Worm (Caenorhabditis elegans) whole organism, L1 larva: ENCODE measurements around the gene sshk-1.

Experiments
- C16A3.4 ChIP-seq: fragments of 150-350 bp; optimal IDR thresholded peaks from 2 replicates; lab custom pipeline; 2014; ENCODE audit warnings: missing biosample characterization, missing genetic modification characterization
- C34B4.2 ChIP-seq: sonication (generic microtip); optimal IDR thresholded peaks from 2 replicates; lab custom pipeline; 2017; ENCODE audit warnings: mild to moderate bottlenecking, missing genetic modification characterization, missing compliant biosample characterization
- aha-1 ChIP-seq: fragments of 150-350 bp; optimal IDR thresholded peaks from 2 replicates; lab custom pipeline; 2014; ENCODE audit warnings: missing biosample characterization, missing genetic modification characterization
- ama-1 ChIP-seq: fragments of 150-350 bp; optimal IDR thresholded peaks from 2 replicates; lab custom pipeline; 2014
- blmp-1 ChIP-seq: fragments of 150-350 bp; optimal IDR thresholded peaks from 2 replicates; lab custom pipeline; 2014; ENCODE audit warnings: missing biosample characterization, missing genetic modification characterization
- ceh-63 ChIP-seq: fragments of 200-800 bp; sonication (Bioruptor generic); optimal IDR thresholded peaks from 2 replicates; lab custom pipeline; 2018; ENCODE audit warnings: mild to moderate bottlenecking, missing genetic modification characterization, missing compliant biosample characterization
- ceh-8 ChIP-seq: fragments of 200-800 bp; sonication (Bioruptor generic); optimal IDR thresholded peaks from 2 replicates; lab custom pipeline; 2018; ENCODE audit warnings: mild to moderate bottlenecking, missing genetic modification characterization, moderate library complexity, missing compliant biosample characterization
- ceh-88 ChIP-seq: fragments of 200-800 bp; sonication (Bioruptor generic); IDR thresholded peaks from 2 replicates; pipeline ENCODE4 v1.3.6; 2022; ENCODE audit warnings: missing genetic modification characterization, missing compliant biosample characterization
- dpl-1 ChIP-seq, 3 experiments: fragments of 150-350 bp in 2 of 3; sonication (generic microtip) in 1 of 3; optimal IDR thresholded peaks; 2 replicates each; lab custom pipeline; 2014 to 2017; ENCODE audit warnings: missing biosample characterization in 3 of 3, missing genetic modification characterization in 3 of 3, missing genetic modification reagents in 3 of 3
- dsc-1 ChIP-seq: sonication (generic microtip); optimal IDR thresholded peaks from 2 replicates; lab custom pipeline; 2016; ENCODE audit warnings: mild to moderate bottlenecking, missing genetic modification characterization, missing compliant biosample characterization
- efl-1 ChIP-seq, 4 experiments: fragments of 150-350 bp; optimal IDR thresholded peaks in 3 of 4; peaks in 1 of 4; 1 replicate in 1 of 4; 2 replicates in 3 of 4; lab custom pipeline; 2014; ENCODE audit warnings: missing biosample characterization in 2 of 4, missing genetic modification characterization in 2 of 4, missing genetic modification reagents in 2 of 4
- efl-3 ChIP-seq: fragments of 200-800 bp; sonication (Bioruptor generic); optimal IDR thresholded peaks from 2 replicates; lab custom pipeline; 2018; ENCODE audit warnings: mild to moderate bottlenecking, missing genetic modification characterization, missing compliant biosample characterization
- egl-13 ChIP-seq: sonication (generic microtip); optimal IDR thresholded peaks from 2 replicates; lab custom pipeline; 2016; ENCODE audit warnings: missing genotype, missing genetic modification reagents, missing genetic modification characterization, missing compliant biosample characterization
- egl-27 ChIP-seq, 2 experiments: fragments of 150-350 bp in 1 of 2; sonication (generic microtip); optimal IDR thresholded peaks; 3 replicates each; lab custom pipeline; 2017 to 2018; ENCODE audit warnings: missing biosample characterization in 2 of 2, missing genetic modification characterization in 2 of 2, missing genetic modification reagents in 2 of 2
- ets-5 ChIP-seq: fragments of 200-800 bp; sonication (Bioruptor generic); IDR thresholded peaks from 2 replicates; pipeline ENCODE4 v1.3.6; 2022; ENCODE audit warnings: missing genetic modification characterization, missing compliant biosample characterization
- fkh-10 ChIP-seq: sonication (generic microtip); optimal IDR thresholded peaks from 2 replicates; lab custom pipeline; 2017; ENCODE audit warnings: missing biosample characterization, missing genetic modification reagents, missing genetic modification characterization
- fkh-4 ChIP-seq: sonication (generic microtip); optimal IDR thresholded peaks from 2 replicates; lab custom pipeline; 2016; ENCODE audit warnings: missing compliant biosample characterization, missing genetic modification characterization, borderline replicate concordance
- fkh-8 ChIP-seq: sonication (generic microtip); optimal IDR thresholded peaks from 2 replicates; lab custom pipeline; 2016; ENCODE audit warnings: mild to moderate bottlenecking, missing genetic modification characterization, missing compliant biosample characterization
- grh-1 ChIP-seq: fragments of 200-800 bp; sonication (Bioruptor generic); IDR thresholded peaks from 2 replicates; pipeline ENCODE4 v1.3.6; 2022; ENCODE audit warnings: missing genetic modification reagents, missing genetic modification characterization, missing compliant biosample characterization
- irx-1 ChIP-seq: sonication (generic microtip); optimal IDR thresholded peaks from 2 replicates; lab custom pipeline; 2016; ENCODE audit warnings: missing genetic modification characterization, missing compliant biosample characterization
- isw-1 ChIP-seq: fragments of 200-800 bp; sonication (Bioruptor generic); IDR thresholded peaks from 2 replicates; pipeline ENCODE4 v1.3.6; 2022; ENCODE audit warnings: missing genetic modification characterization, missing compliant biosample characterization
- jun-1 ChIP-seq: fragments of 150-350 bp; optimal IDR thresholded peaks from 2 replicates; lab custom pipeline; 2014; ENCODE audit warnings: missing biosample characterization, missing genetic modification reagents, missing genetic modification characterization
- lin-13 ChIP-seq: fragments of 150-350 bp; optimal IDR thresholded peaks from 2 replicates; lab custom pipeline; 2014; ENCODE audit warnings: missing biosample characterization, missing genetic modification reagents, missing genetic modification characterization
- lin-14 ChIP-seq: fragments of 200-800 bp; sonication (Bioruptor generic); optimal IDR thresholded peaks from 2 replicates; lab custom pipeline; 2018; ENCODE audit warnings: mild to moderate bottlenecking, missing genetic modification characterization, moderate library complexity, missing compliant biosample characterization
- lin-35 ChIP-seq, 2 experiments: fragments of 150-350 bp; optimal IDR thresholded peaks; 2 replicates each; lab custom pipeline; 2014; ENCODE audit warnings: missing biosample characterization in 2 of 2, missing genetic modification characterization in 2 of 2, missing genetic modification reagents in 2 of 2
- lin-39 ChIP-seq: fragments of 150-350 bp; optimal IDR thresholded peaks from 2 replicates; lab custom pipeline; 2014; ENCODE audit warnings: missing biosample characterization, missing genetic modification reagents, missing genetic modification characterization
- lsy-2 ChIP-seq, 2 experiments: fragments of 150-350 bp; optimal IDR thresholded peaks; 2 replicates each; lab custom pipeline; 2014; ENCODE audit warnings: missing biosample characterization in 2 of 2, missing genetic modification characterization in 2 of 2
- mdl-1 ChIP-seq, 2 experiments: fragments of 150-350 bp; optimal IDR thresholded peaks; 2 replicates each; lab custom pipeline; 2014 to 2017; ENCODE audit warnings: missing biosample characterization in 2 of 2, missing genetic modification characterization in 2 of 2, inconsistent platforms in 1 of 2
- mep-1 ChIP-seq: fragments of 150-350 bp; optimal IDR thresholded peaks from 2 replicates; lab custom pipeline; 2014; ENCODE audit warnings: missing biosample characterization, missing genetic modification characterization
- nhr-11 ChIP-seq: fragments of 150-350 bp; optimal IDR thresholded peaks from 2 replicates; lab custom pipeline; 2014; ENCODE audit warnings: missing biosample characterization, missing genetic modification characterization
- nhr-19 ChIP-seq: fragments of 200-800 bp; sonication (Bioruptor generic); conservative IDR thresholded peaks from 2 replicates; pipeline ENCODE4 v1.3.6; 2022; ENCODE audit warnings: missing genetic modification characterization, missing compliant biosample characterization
- nhr-47 ChIP-seq: sonication (generic microtip); optimal IDR thresholded peaks from 2 replicates; lab custom pipeline; 2016; ENCODE audit warnings: mild to moderate bottlenecking, missing genetic modification characterization, moderate library complexity, missing compliant biosample characterization
- nhr-71 ChIP-seq: sonication (generic microtip); optimal IDR thresholded peaks from 2 replicates; lab custom pipeline; 2016; ENCODE audit warnings: mild to moderate bottlenecking, missing genetic modification characterization, moderate library complexity, missing compliant biosample characterization
- nhr-77 ChIP-seq: fragments of 150-350 bp; optimal IDR thresholded peaks from 2 replicates; lab custom pipeline; 2014; ENCODE audit warnings: missing biosample characterization, missing genetic modification characterization
- nhr-85 ChIP-seq: sonication (generic microtip); peaks from one replicate; lab custom pipeline; 2016; ENCODE audit warnings: missing genetic modification characterization, inconsistent platforms, missing compliant biosample characterization
- pax-3 ChIP-seq: fragments of 200-800 bp; sonication (Bioruptor generic); optimal IDR thresholded peaks from 2 replicates; lab custom pipeline; 2018; ENCODE audit warnings: mild to moderate bottlenecking, missing genetic modification characterization, moderate library complexity, missing compliant biosample characterization
- pqm-1 ChIP-seq: sonication (generic microtip); optimal IDR thresholded peaks from 3 replicates; lab custom pipeline; 2017; ENCODE audit warnings: missing biosample characterization, missing genetic modification characterization
- snpc-4 ChIP-seq: fragments of 150-350 bp; optimal IDR thresholded peaks from 2 replicates; lab custom pipeline; 2014; ENCODE audit warnings: missing biosample characterization, missing genetic modification characterization
- sox-4 ChIP-seq: sonication (generic microtip); optimal IDR thresholded peaks from 2 replicates; lab custom pipeline; 2016; ENCODE audit warnings: missing genetic modification characterization, missing compliant biosample characterization
- swsn-7 ChIP-seq: sonication (generic microtip); optimal IDR thresholded peaks from 2 replicates; lab custom pipeline; 2016; ENCODE audit warnings: missing genetic modification characterization, missing compliant biosample characterization
- tbx-2 ChIP-seq: sonication (generic microtip); optimal IDR thresholded peaks from 2 replicates; lab custom pipeline; 2016; ENCODE audit warnings: missing genetic modification characterization, missing compliant biosample characterization
- tlp-1 ChIP-seq: fragments of 150-350 bp; optimal IDR thresholded peaks from 2 replicates; lab custom pipeline; 2014; ENCODE audit warnings: missing biosample characterization, missing genetic modification characterization
- unc-30 ChIP-seq: sonication (generic microtip); optimal IDR thresholded peaks from 2 replicates; lab custom pipeline; 2017; ENCODE audit warnings: missing biosample characterization, missing genetic modification characterization
- unc-62 ChIP-seq: fragments of 150-350 bp; optimal IDR thresholded peaks from 2 replicates; lab custom pipeline; 2014; ENCODE audit warnings: missing biosample characterization, missing genetic modification reagents, missing genetic modification characterization
- unc-98 ChIP-seq: fragments of 200-800 bp; sonication (Bioruptor generic); IDR thresholded peaks from 2 replicates; pipeline ENCODE4 v1.3.6; 2022; ENCODE audit warnings: missing genetic modification characterization, missing compliant biosample characterization
- xbp-1 ChIP-seq: sonication (generic microtip); optimal IDR thresholded peaks from 2 replicates; lab custom pipeline; 2016; ENCODE audit warnings: missing genetic modification characterization, missing compliant biosample characterization
- zip-4 ChIP-seq: fragments of 200-800 bp; sonication (Bioruptor generic); optimal IDR thresholded peaks from 2 replicates; lab custom pipeline; 2018; ENCODE audit warnings: mild to moderate bottlenecking, missing genetic modification characterization, moderate library complexity, missing compliant biosample characterization
- ztf-11 ChIP-seq, 2 experiments: sonication (generic microtip); optimal IDR thresholded peaks; 2 replicates each; lab custom pipeline; 2016 to 2017; ENCODE audit warnings: missing genetic modification characterization in 2 of 2, missing biosample characterization in 1 of 2, missing compliant biosample characterization in 1 of 2
- ztf-4 ChIP-seq: fragments of 150-350 bp; optimal IDR thresholded peaks from 2 replicates; lab custom pipeline; 2014; ENCODE audit warnings: missing biosample characterization, missing genetic modification characterization

sshk-1 gene

DNA sequence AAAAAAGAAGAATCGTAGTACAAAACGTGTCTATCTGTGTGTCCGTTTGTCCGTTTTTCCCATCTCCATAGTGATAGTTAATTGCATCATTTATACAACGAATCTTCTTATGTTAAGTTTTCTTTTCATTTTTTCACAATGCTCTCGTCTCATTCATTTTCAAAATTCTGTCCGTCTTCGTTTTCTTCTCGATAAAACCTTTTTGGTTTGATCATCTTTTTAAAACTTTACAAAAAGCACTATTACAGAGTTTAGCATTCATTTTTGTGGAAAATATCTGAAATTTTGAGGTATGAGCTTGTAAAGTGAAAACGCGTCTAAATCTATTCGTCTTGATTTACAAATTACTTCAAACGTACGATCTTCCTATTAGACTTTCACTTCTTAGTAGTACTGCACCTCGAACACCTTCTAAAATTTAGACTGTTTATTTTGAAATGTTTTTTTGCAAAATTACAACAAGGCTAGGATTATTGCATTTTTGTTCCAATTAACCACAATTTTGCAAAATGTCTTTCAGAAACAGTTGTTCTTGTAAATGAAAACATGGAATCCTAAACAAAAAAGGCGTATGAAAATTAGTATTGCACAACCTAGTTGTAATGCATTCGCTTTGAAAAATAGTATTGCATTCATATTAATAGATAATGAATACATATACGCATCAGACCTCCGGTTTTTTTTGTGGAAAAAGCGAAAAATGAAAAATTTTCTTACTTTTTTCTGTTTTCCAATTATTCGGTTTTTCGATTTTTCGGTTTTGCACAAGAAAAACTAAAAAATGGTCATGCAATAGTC, 30.7 kb upstream of the sshk-1 start:
- TF ChIP-seq C16A3.4: no peak
- no peak for TF ChIP-seq fkh-10 (GFP tag; lab: Kevin White, UChicago)
- TF ChIP-seq sox-4: no peak
- no peak for TF ChIP-seq ceh-8
- TF ChIP-seq lin-39: peak; percentile 46
- no peak for TF ChIP-seq mep-1 (tag; lab: Kevin White, UChicago)
- TF ChIP-seq grh-1 (GFP tag; lab: Robert Waterston, UW): no peak
- TF ChIP-seq unc-98: no peak
- TF ChIP-seq ztf-4: peak; percentile 37
- TF ChIP-seq nhr-47 (tag; lab: Kevin White, UChicago): peak; percentile 9
- TF ChIP-seq egl-13 (tag; lab: Kevin White, UChicago): peak; percentile 39
- TF ChIP-seq lin-14 (GFP tag; lab: Kevin White, UChicago): peak; percentile 12
- no peak for TF ChIP-seq nhr-85 (tag; lab: Kevin White, UChicago)
- no peak for TF ChIP-seq tbx-2 (tag; lab: Kevin White, UChicago)
- peak; percentile 66 for TF ChIP-seq ama-1
- TF ChIP-seq fkh-4 (tag; lab: Kevin White, UChicago): no peak
- TF ChIP-seq lin-13: no peak
- no peak for TF ChIP-seq aha-1
- no peak for TF ChIP-seq C34B4.2 (tag; lab: Kevin White, UChicago)
- no peak for TF ChIP-seq nhr-77 (tag; lab: Kevin White, UChicago)
- no peak for TF ChIP-seq unc-30 (tag; lab: Kevin White, UChicago)
- TF ChIP-seq egl-27 (tag; optimal IDR thresholded peaks at IDR 0.05; lab: Kevin White, UChicago): no peak
- TF ChIP-seq pqm-1: no peak
- no peak for TF ChIP-seq nhr-11 (tag; lab: Kevin White, UChicago)
- TF ChIP-seq ceh-88 (GFP tag; lab: Robert Waterston, UW): no peak

DNA sequence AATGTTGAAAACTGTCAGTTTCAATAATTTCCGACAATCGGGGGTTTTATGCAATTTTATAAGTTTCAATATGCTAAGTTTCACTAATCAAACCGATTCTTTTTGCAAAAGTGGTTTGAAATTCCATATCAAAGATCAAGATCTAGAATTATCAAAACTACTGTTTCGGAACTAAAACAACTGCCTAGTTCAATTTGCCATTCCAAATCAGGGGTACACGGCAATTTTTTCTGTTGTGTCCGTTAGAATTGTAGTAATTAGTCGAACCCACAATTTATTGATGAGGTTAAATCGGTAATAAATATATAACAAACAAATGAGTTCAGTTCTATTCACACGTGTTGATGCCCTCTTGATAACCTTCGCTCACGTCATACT, 30.1 kb upstream of the sshk-1 start:
- TF ChIP-seq efl-1 (optimal IDR thresholded peaks at IDR 0.05; lab: Kevin White, UChicago) (no peak), efl-1 (GFP tag; optimal IDR thresholded peaks at IDR 0.05 in 1 of 2; lab: Kevin White, UChicago) (peak in 1 of 2 experiments; percentile 64), nhr-85 (tag; lab: Kevin White, UChicago) (no peak)

DNA sequence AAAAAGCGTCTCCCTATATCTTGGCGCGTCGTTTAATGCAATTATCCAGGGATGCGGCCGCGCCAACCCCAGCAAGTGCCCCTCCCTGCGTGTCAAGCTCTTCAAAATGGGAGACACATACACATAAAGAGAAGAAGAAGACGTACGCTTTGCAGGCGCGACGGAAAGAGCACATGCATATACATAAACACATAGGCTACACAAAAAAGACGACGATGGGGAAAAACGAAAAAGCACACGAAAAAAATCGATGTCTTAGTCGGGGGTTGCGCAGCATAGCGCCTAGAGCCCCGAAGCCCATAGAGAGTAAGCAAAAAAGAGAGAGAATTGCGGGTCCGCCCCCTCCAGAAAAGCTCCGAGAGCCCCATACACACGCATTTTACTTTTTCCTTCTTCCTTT, 26.8 kb upstream of the sshk-1 start, which contains the start of gene tpan-1:
TSS of gene tpan-1 (plus strand) at position 398 of the 400 bp plus-strand sequence.
- TF ChIP-seq dsc-1 (peak; percentile 19), isw-1 (GFP tag; lab: Robert Waterston, UW) (peak; percentile 40), mep-1 (tag; lab: Kevin White, UChicago) (peak; percentile 29), ets-5 (no peak), ceh-8 (peak; percentile 4), tbx-2 (tag; lab: Kevin White, UChicago) (peak; percentile 76), snpc-4 (tag; lab: Kevin White, UChicago) (peak; percentile 34), fkh-10 (GFP tag; lab: Kevin White, UChicago) (peak; percentile 82), nhr-19 (GFP tag; lab: Robert Waterston, UW) (peak; percentile 36; the same call in 1 of the 2 replicates), tlp-1 (tag; lab: Kevin White, UChicago) (no peak), nhr-47 (tag; lab: Kevin White, UChicago) (peak; percentile 68), blmp-1 (no peak), lin-35 (GFP tag; optimal IDR thresholded peaks at IDR 0.05; lab: Kevin White, UChicago) (peak in 1 of 2 experiments; percentile 45), pax-3 (tag; lab: Kevin White, UChicago) (peak; percentile 25), irx-1 (peak; percentile 42), ztf-11 (tag; optimal IDR thresholded peaks at IDR 0.05; lab: Kevin White, UChicago) (no peak), jun-1 (no peak), efl-3 (GFP tag; lab: Kevin White, UChicago) (no peak), nhr-71 (tag; lab: Kevin White, UChicago) (peak; percentile 68), lsy-2 (tag; optimal IDR thresholded peaks at IDR 0.05; lab: Kevin White, UChicago) (peak in 1 of 2 experiments; percentile 49), ceh-63 (GFP tag; lab: Kevin White, UChicago) (no peak), xbp-1 (peak; percentile 43), unc-62 (GFP tag; lab: Kevin White, UChicago) (no peak), swsn-7 (tag; lab: Kevin White, UChicago) (peak; percentile 58), zip-4 (GFP tag; lab: Kevin White, UChicago) (no peak), mdl-1 (tag; optimal IDR thresholded peaks at IDR 0.05; lab: Kevin White, UChicago) (peak in 1 of 2 experiments; percentile 38), fkh-8 (tag; lab: Kevin White, UChicago) (peak; percentile 83), lin-39 (no peak), dpl-1 (GFP tag; optimal IDR thresholded peaks at IDR 0.05; lab: Kevin White, UChicago) (peak in 1 of 3 experiments; percentile 27)
